Fruit fly (Drosophila melanogaster) whole organism: ENCODE results near the gene eIF4EHP.

Experiments used
- EcR ChIP-seq, 2 experiments: fragments of >200 bp; optimal IDR thresholded peaks; 2 replicates each; lab custom pipeline; 2017; ENCODE audit warnings: missing biosample characterization in 2 of 2, missing genetic modification characterization in 2 of 2, missing genetic modification reagents in 2 of 2
- psq ChIP-seq: fragments of >200 bp; optimal IDR thresholded peaks from 2 replicates; lab custom pipeline; 2017

- TF ChIP-seq EcR (GFP tag; optimal IDR thresholded peaks at IDR 0.05; lab: Kevin White, UChicago) (no peak), psq (lab: Kevin White, UChicago) (no peak)
Observed at dm6 chr3R:24139646-24140130, 30.9 kb upstream of the eIF4EHP start.
